Worm (Caenorhabditis elegans) whole organism, L3 larva: ENCODE measurements around the gene ddx-17.

Source experiments
- R02D3.7 ChIP-seq: fragments of 150-350 bp; optimal IDR thresholded peaks from 2 replicates; lab custom pipeline; 2014; ENCODE audit warnings: missing biosample characterization, missing genetic modification characterization
- ZK546.5 ChIP-seq: sonication (generic microtip); optimal IDR thresholded peaks from 2 replicates; lab custom pipeline; 2017; ENCODE audit warnings: missing biosample characterization, missing genetic modification characterization
- aly-2 ChIP-seq: fragments of 150-350 bp; optimal IDR thresholded peaks from 2 replicates; lab custom pipeline; 2014; ENCODE audit warnings: missing biosample characterization, missing genetic modification characterization
- ama-1 ChIP-seq: fragments of 150-350 bp; optimal IDR thresholded peaks from 2 replicates; lab custom pipeline; 2018
- ceh-16 ChIP-seq: sonication (generic microtip); optimal IDR thresholded peaks from 2 replicates; lab custom pipeline; 2017; ENCODE audit warnings: missing biosample characterization, missing genetic modification characterization
- ceh-28 ChIP-seq: fragments of 150-350 bp; optimal IDR thresholded peaks from 2 replicates; lab custom pipeline; 2014; ENCODE audit warnings: missing biosample characterization, missing genetic modification reagents, missing genetic modification characterization
- ceh-82 ChIP-seq: fragments of 150-350 bp; optimal IDR thresholded peaks from 2 replicates; lab custom pipeline; 2014; ENCODE audit warnings: missing biosample characterization, missing genetic modification characterization
- ceh-9 ChIP-seq: sonication (generic microtip); optimal IDR thresholded peaks from 2 replicates; lab custom pipeline; 2018; ENCODE audit warnings: missing biosample characterization, missing genetic modification characterization
- daf-12 ChIP-seq: fragments of 150-350 bp; optimal IDR thresholded peaks from 2 replicates; lab custom pipeline; 2014; ENCODE audit warnings: missing biosample characterization, missing genetic modification reagents, missing genetic modification characterization
- egl-27 ChIP-seq: sonication (generic microtip); optimal IDR thresholded peaks from 4 replicates; lab custom pipeline; 2017; ENCODE audit warnings: missing biosample characterization, missing genetic modification reagents, missing genetic modification characterization
- egl-5 ChIP-seq: fragments of 150-350 bp; optimal IDR thresholded peaks from 2 replicates; lab custom pipeline; 2017; ENCODE audit warnings: missing biosample characterization, missing genetic modification reagents, missing genetic modification characterization, inconsistent platforms
- elt-1 ChIP-seq: fragments of 150-350 bp; optimal IDR thresholded peaks from 2 replicates; lab custom pipeline; 2014; ENCODE audit warnings: missing biosample characterization, missing genetic modification characterization
- elt-2 ChIP-seq: sonication (generic microtip); optimal IDR thresholded peaks from 2 replicates; lab custom pipeline; 2016; ENCODE audit warnings: missing genetic modification reagents, mild to moderate bottlenecking, missing genetic modification characterization, missing compliant biosample characterization
- elt-3 ChIP-seq, 3 experiments: fragments of 150-350 bp in 1 of 3; sonication (generic microtip) in 2 of 3; optimal IDR thresholded peaks; 2 replicates in 2 of 3; 4 replicates in 1 of 3; lab custom pipeline; 2014 to 2017; ENCODE audit warnings: missing biosample characterization in 3 of 3, missing genetic modification characterization in 3 of 3
- eor-1 ChIP-seq, 2 experiments: fragments of 150-350 bp; optimal IDR thresholded peaks; 2 replicates each; lab custom pipeline; 2014 to 2018; ENCODE audit warnings: missing biosample characterization in 2 of 2, missing genetic modification characterization in 2 of 2
- fkh-10 ChIP-seq: sonication (generic microtip); optimal IDR thresholded peaks from 2 replicates; lab custom pipeline; 2017; ENCODE audit warnings: missing biosample characterization, missing genetic modification reagents, missing genetic modification characterization
- fkh-2 ChIP-seq: fragments of 150-350 bp; optimal IDR thresholded peaks from 2 replicates; lab custom pipeline; 2014; ENCODE audit warnings: missing biosample characterization, missing genetic modification reagents, missing genetic modification characterization
- fos-1 ChIP-seq: fragments of 150-350 bp; optimal IDR thresholded peaks from 2 replicates; lab custom pipeline; 2014; ENCODE audit warnings: missing biosample characterization, missing genetic modification characterization
- hmg-11 ChIP-seq: sonication (generic microtip); optimal IDR thresholded peaks from 2 replicates; lab custom pipeline; 2016; ENCODE audit warnings: missing genetic modification characterization, missing compliant biosample characterization
- jun-1 ChIP-seq: fragments of 150-350 bp; optimal IDR thresholded peaks from 2 replicates; lab custom pipeline; 2014; ENCODE audit warnings: missing biosample characterization, missing genetic modification reagents, missing genetic modification characterization
- lin-15B ChIP-seq: fragments of 150-350 bp; optimal IDR thresholded peaks from 2 replicates; lab custom pipeline; 2014; ENCODE audit warnings: missing biosample characterization, missing genetic modification characterization
- lin-39 ChIP-seq: fragments of 150-350 bp; optimal IDR thresholded peaks from 2 replicates; lab custom pipeline; 2018; ENCODE audit warnings: missing biosample characterization, missing genetic modification reagents, missing genetic modification characterization
- lsy-12 ChIP-seq: sonication (generic microtip); optimal IDR thresholded peaks from 2 replicates; lab custom pipeline; 2016; ENCODE audit warnings: mild to moderate bottlenecking, missing genetic modification characterization, missing compliant biosample characterization
- mdl-1 ChIP-seq: fragments of 150-350 bp; optimal IDR thresholded peaks from 2 replicates; lab custom pipeline; 2014; ENCODE audit warnings: missing biosample characterization, missing genetic modification characterization
- mml-1 ChIP-seq: fragments of 150-350 bp; sonication (generic microtip); optimal IDR thresholded peaks from 3 replicates; lab custom pipeline; 2014; ENCODE audit warnings: missing biosample characterization, missing genetic modification characterization
- nfya-1 ChIP-seq: sonication (generic microtip); optimal IDR thresholded peaks from 2 replicates; lab custom pipeline; 2017; ENCODE audit warnings: missing genetic modification characterization, mild to moderate bottlenecking, missing compliant biosample characterization, antibody characterized with exemption, moderate library complexity; ENCODE audit not compliant: insufficient read depth
- nhr-11 ChIP-seq: fragments of 150-350 bp; optimal IDR thresholded peaks from 2 replicates; lab custom pipeline; 2014; ENCODE audit warnings: missing biosample characterization, missing genetic modification characterization
- nhr-12 ChIP-seq: fragments of 150-350 bp; optimal IDR thresholded peaks from 2 replicates; lab custom pipeline; 2014; ENCODE audit warnings: missing biosample characterization, missing genetic modification characterization
- nhr-23 ChIP-seq: fragments of 150-350 bp; optimal IDR thresholded peaks from 2 replicates; lab custom pipeline; 2014; ENCODE audit warnings: missing biosample characterization, missing genetic modification reagents, missing genetic modification characterization
- nhr-237 ChIP-seq: fragments of 150-350 bp; optimal IDR thresholded peaks from 2 replicates; lab custom pipeline; 2014; ENCODE audit warnings: missing biosample characterization, missing genetic modification characterization
- nhr-25 ChIP-seq: sonication (generic microtip); optimal IDR thresholded peaks from 2 replicates; lab custom pipeline; 2017; ENCODE audit warnings: missing biosample characterization, missing genetic modification characterization
- nhr-28 ChIP-seq: fragments of 150-350 bp; optimal IDR thresholded peaks from 2 replicates; lab custom pipeline; 2014; ENCODE audit warnings: missing biosample characterization, missing genetic modification characterization
- nhr-43 ChIP-seq: sonication (generic microtip); optimal IDR thresholded peaks from 2 replicates; lab custom pipeline; 2016; ENCODE audit warnings: mild to moderate bottlenecking, missing genetic modification characterization, missing compliant biosample characterization; ENCODE audit not compliant: poor library complexity, severe bottlenecking
- nhr-67 ChIP-seq: fragments of 150-350 bp; optimal IDR thresholded peaks from 2 replicates; lab custom pipeline; 2014; ENCODE audit warnings: missing biosample characterization, missing genetic modification characterization
- nhr-76 ChIP-seq: fragments of 150-350 bp; sonication (generic microtip); optimal IDR thresholded peaks from 5 replicates; lab custom pipeline; 2014; ENCODE audit warnings: missing biosample characterization, missing genetic modification characterization
- nhr-77 ChIP-seq: fragments of 150-350 bp; optimal IDR thresholded peaks from 2 replicates; lab custom pipeline; 2014; ENCODE audit warnings: missing biosample characterization, missing genetic modification characterization
- pha-4 ChIP-seq: fragments of 150-350 bp; optimal IDR thresholded peaks from 2 replicates; lab custom pipeline; 2014; ENCODE audit warnings: missing biosample characterization, missing genetic modification reagents, missing genetic modification characterization
- pqm-1 ChIP-seq: fragments of 150-350 bp; optimal IDR thresholded peaks from 2 replicates; lab custom pipeline; 2017; ENCODE audit warnings: missing biosample characterization, missing genetic modification characterization, inconsistent platforms
- sea-2 ChIP-seq: fragments of 150-350 bp; sonication (generic microtip); optimal IDR thresholded peaks from 4 replicates; lab custom pipeline; 2014; ENCODE audit warnings: missing biosample characterization, missing genetic modification reagents, missing genetic modification characterization
- skn-1 ChIP-seq: fragments of 150-350 bp; optimal IDR thresholded peaks from 2 replicates; lab custom pipeline; 2014; ENCODE audit warnings: missing biosample characterization, missing genetic modification characterization
- snpc-4 ChIP-seq: fragments of 150-350 bp; optimal IDR thresholded peaks from 2 replicates; lab custom pipeline; 2014; ENCODE audit warnings: missing biosample characterization, missing genetic modification characterization
- tbx-2 ChIP-seq: sonication (generic microtip); optimal IDR thresholded peaks from 2 replicates; lab custom pipeline; 2016; ENCODE audit warnings: mild to moderate bottlenecking, missing genetic modification characterization, missing compliant biosample characterization
- unc-39 ChIP-seq: sonication (generic microtip); optimal IDR thresholded peaks from 4 replicates; lab custom pipeline; 2017; ENCODE audit warnings: missing biosample characterization, missing genetic modification characterization
- unc-62 ChIP-seq: fragments of 150-350 bp; sonication (generic microtip); optimal IDR thresholded peaks from 4 replicates; lab custom pipeline; 2014; ENCODE audit warnings: missing biosample characterization, missing genetic modification reagents, missing genetic modification characterization
- zag-1 ChIP-seq: fragments of 150-350 bp; optimal IDR thresholded peaks from 2 replicates; lab custom pipeline; 2014; ENCODE audit warnings: missing biosample characterization, missing genetic modification characterization
- ztf-11 ChIP-seq: fragments of 150-350 bp; optimal IDR thresholded peaks from 2 replicates; lab custom pipeline; 2014; ENCODE audit warnings: missing biosample characterization, missing genetic modification characterization
- ztf-4 ChIP-seq: fragments of 150-350 bp; optimal IDR thresholded peaks from 2 replicates; lab custom pipeline; 2014; ENCODE audit warnings: missing biosample characterization, missing genetic modification characterization

ddx-17 gene

ce11 chrV:14012002-14012554 is at the start of gene ddx-17, which contains the start of gene aip-1:
Gene ddx-17, minus strand, starts transcription at chrV:14012052.
Gene aip-1, plus strand, starts transcription at chrV:14012333.
- TF ChIP-seq nhr-67 (tag; lab: Kevin White, UChicago) (no peak), nhr-23 (tag; lab: Kevin White, UChicago) (peak; percentile 77), nfya-1 (tag; lab: Kevin White, UChicago) (peak; percentile 78), snpc-4 (tag; lab: Kevin White, UChicago) (peak; percentile 80), fos-1 (tag; lab: Kevin White, UChicago) (no peak), R02D3.7 (peak; percentile 28), elt-1 (tag; lab: Kevin White, UChicago) (no peak), nhr-237 (tag; lab: Kevin White, UChicago) (no peak), nhr-11 (peak; percentile 13), nhr-25 (tag; lab: Kevin White, UChicago) (peak; percentile 57), nhr-76 (tag; lab: Kevin White, UChicago) (no peak), zag-1 (no peak), nhr-77 (tag; lab: Kevin White, UChicago) (no peak), unc-39 (no peak), lin-39 (peak; percentile 93), ZK546.5 (tag; lab: Kevin White, UChicago) (no peak), ama-1 (lab: Kevin White, UChicago) (peak; percentile 58), mml-1 (tag; lab: Kevin White, UChicago) (no peak), nhr-12 (tag; lab: Kevin White, UChicago) (no peak), ztf-4 (tag; lab: Kevin White, UChicago) (no peak), skn-1 (tag; lab: Kevin White, UChicago) (peak; percentile 62), daf-12 (tag; lab: Kevin White, UChicago) (no peak), ceh-28 (tag; lab: Kevin White, UChicago) (peak; percentile 70), pqm-1 (peak; percentile 20), tbx-2 (tag; lab: Kevin White, UChicago) (no peak), mdl-1 (tag; lab: Kevin White, UChicago) (no peak), ztf-11 (tag; lab: Kevin White, UChicago) (no peak), lsy-12 (peak; percentile 32), sea-2 (GFP tag; lab: Kevin White, UChicago) (no peak), pha-4 (peak; percentile 79), elt-2 (tag; lab: Kevin White, UChicago) (peak; percentile 55), elt-3 (tag; optimal IDR thresholded peaks at IDR 0.05; lab: Kevin White, UChicago) (no peak), jun-1 (tag; lab: Kevin White, UChicago) (peak; percentile 28), unc-62 (GFP tag; lab: Kevin White, UChicago) (no peak), lin-15B (tag; lab: Kevin White, UChicago) (peak; percentile 80), eor-1 (tag; optimal IDR thresholded peaks at IDR 0.05; lab: Kevin White, UChicago) (no peak), aly-2 (tag; lab: Kevin White, UChicago) (no peak), fkh-2 (tag; lab: Kevin White, UChicago) (no peak), ceh-9 (tag; lab: Kevin White, UChicago) (no peak), hmg-11 (tag; lab: Kevin White, UChicago) (peak; percentile 73), egl-27 (no peak), ceh-16 (tag; lab: Kevin White, UChicago) (no peak), egl-5 (tag; lab: Kevin White, UChicago) (peak; percentile 42), ceh-82 (no peak), nhr-43 (peak; percentile 33), nhr-28 (tag; lab: Kevin White, UChicago) (no peak), fkh-10 (peak; percentile 21)
- TF ChIP-seq, all 47 proteins: peak for 20
